Worm (Caenorhabditis elegans): ENCODE results near the gene ceh-48.

- TF ChIP-seq med-1 (GFP tag; optimal IDR thresholded peaks at IDR 0.05; ENCODE audit: insufficient read depth) (no peak), klf-2 (GFP tag; conservative IDR thresholded peaks at IDR 0.05) (no peak), ztf-29 (GFP tag; IDR thresholded peaks at IDR 0.05) (no peak), T22C8.4 (GFP tag; IDR thresholded peaks at IDR 0.05) (no peak)
Measured at ce11 chrIV:6824622-6825021, 12.7 kb downstream of the ceh-48 start, which contains the start of gene H20E11.3.

All from whole organism, midembryonic.